Fruit fly (Drosophila melanogaster) whole organism, prepupa: Measurements from ENCODE around the gene Cpr76Bd.

ENCODE experiments used
- CG11902 ChIP-seq: fragments of 200-800 bp; sonication (Bioruptor generic); optimal IDR thresholded peaks from 3 replicates; lab custom pipeline; 2016; ENCODE audit warnings: missing biosample characterization, missing genetic modification characterization
- CG15336 ChIP-seq: fragments of 200-800 bp; sonication (Bioruptor generic); IDR thresholded peaks from 2 replicates; pipeline ENCODE4 v1.3.6; 2022; ENCODE audit warnings: missing biosample characterization, missing genetic modification characterization
- CG1621 ChIP-seq: fragments of 200-800 bp; sonication (Bioruptor generic); optimal IDR thresholded peaks from 3 replicates; lab custom pipeline; 2018; ENCODE audit warnings: missing biosample characterization, mild to moderate bottlenecking, missing genetic modification characterization
- CG3032 ChIP-seq: fragments of 200-800 bp; optimal IDR thresholded peaks from 2 replicates; lab custom pipeline; 2019; ENCODE audit warnings: missing biosample characterization, mild to moderate bottlenecking, missing genetic modification characterization, moderate library complexity
- CG34406 ChIP-seq: fragments of 200-800 bp; sonication (Bioruptor generic); optimal IDR thresholded peaks from 3 replicates; lab custom pipeline; 2016; ENCODE audit warnings: missing biosample characterization, missing genetic modification characterization
- CG3919 ChIP-seq: fragments of 200-800 bp; sonication (Bioruptor generic); optimal IDR thresholded peaks from 3 replicates; lab custom pipeline; 2016; ENCODE audit warnings: missing biosample characterization, missing genetic modification characterization
- CG4318 ChIP-seq: fragments of 200-800 bp; sonication (Bioruptor generic); optimal IDR thresholded peaks from 3 replicates; lab custom pipeline; 2017; ENCODE audit warnings: missing biosample characterization, mild to moderate bottlenecking, missing genetic modification characterization
- CG6163 ChIP-seq: fragments of 200-800 bp; sonication (Bioruptor generic); IDR thresholded peaks from 3 replicates; pipeline ENCODE4 v1.3.6; 2022; ENCODE audit warnings: missing biosample characterization, missing genetic modification characterization
- CG6276 ChIP-seq: fragments of 200-800 bp; sonication (Bioruptor generic); optimal IDR thresholded peaks from 2 replicates; lab custom pipeline; 2017; ENCODE audit warnings: missing biosample characterization, mild to moderate bottlenecking, missing genetic modification characterization
- CG6792 ChIP-seq: fragments of 200-800 bp; sonication (Bioruptor generic); optimal IDR thresholded peaks from 3 replicates; lab custom pipeline; 2016; ENCODE audit warnings: missing biosample characterization, missing genetic modification characterization
- CG8319 ChIP-seq: fragments of 200-800 bp; sonication (Bioruptor generic); optimal IDR thresholded peaks from 3 replicates; lab custom pipeline; 2016; ENCODE audit warnings: missing biosample characterization, missing genetic modification characterization
- CG9139 ChIP-seq: fragments of 200-800 bp; sonication (Bioruptor generic); optimal IDR thresholded peaks from 3 replicates; lab custom pipeline; 2017; ENCODE audit warnings: missing biosample characterization, mild to moderate bottlenecking, missing genetic modification characterization
- Eip78C ChIP-seq: fragments of 200-800 bp; sonication (Bioruptor generic); peaks from one replicate; lab custom pipeline; 2016; ENCODE audit warnings: missing biosample characterization, missing genetic modification characterization
- Eip93F ChIP-seq: fragments of 200-800 bp; sonication (Bioruptor generic); optimal IDR thresholded peaks from 2 replicates; lab custom pipeline; 2016; ENCODE audit warnings: missing biosample characterization, mild to moderate bottlenecking, missing genetic modification characterization
- Ets21C ChIP-seq: fragments of 200-800 bp; sonication (Bioruptor generic); optimal IDR thresholded peaks from 3 replicates; lab custom pipeline; 2016; ENCODE audit warnings: missing biosample characterization, missing genetic modification characterization
- Hr39 ChIP-seq: fragments of 200-800 bp; sonication (Bioruptor generic); optimal IDR thresholded peaks from 2 replicates; lab custom pipeline; 2016; ENCODE audit warnings: missing biosample characterization, missing genetic modification characterization
- Lpt ChIP-seq: fragments of 200-800 bp; sonication (Bioruptor generic); optimal IDR thresholded peaks from 3 replicates; lab custom pipeline; 2016; ENCODE audit warnings: missing biosample characterization, missing genetic modification characterization
- Met ChIP-seq: fragments of 200-800 bp; sonication (Bioruptor generic); optimal IDR thresholded peaks from 3 replicates; lab custom pipeline; 2016; ENCODE audit warnings: missing biosample characterization, missing genetic modification characterization
- Smox ChIP-seq: fragments of 200-800 bp; sonication (Bioruptor generic); optimal IDR thresholded peaks from 3 replicates; lab custom pipeline; 2016; ENCODE audit warnings: missing biosample characterization, missing genetic modification characterization
- Sox102F ChIP-seq: fragments of 200-800 bp; sonication (Bioruptor generic); optimal IDR thresholded peaks from 2 replicates; lab custom pipeline; 2016; ENCODE audit warnings: missing biosample characterization, mild to moderate bottlenecking, missing genetic modification characterization
- achi ChIP-seq: fragments of 200-800 bp; sonication (Bioruptor generic); optimal IDR thresholded peaks from 3 replicates; lab custom pipeline; 2016; ENCODE audit warnings: missing biosample characterization, missing genetic modification characterization
- acj6 ChIP-seq: fragments of 200-800 bp; sonication (Bioruptor generic); optimal IDR thresholded peaks from 3 replicates; lab custom pipeline; 2016; ENCODE audit warnings: missing biosample characterization, missing genetic modification characterization
- cyc ChIP-seq: fragments of 200-800 bp; sonication (Bioruptor generic); optimal IDR thresholded peaks from 3 replicates; lab custom pipeline; 2016; ENCODE audit warnings: missing biosample characterization, missing genetic modification characterization
- dac ChIP-seq: fragments of 200-800 bp; sonication (Bioruptor generic); optimal IDR thresholded peaks from 2 replicates; lab custom pipeline; 2017; ENCODE audit warnings: missing biosample characterization, mild to moderate bottlenecking, missing genetic modification characterization
- dsx ChIP-seq: fragments of 200-800 bp; optimal IDR thresholded peaks from 3 replicates; lab custom pipeline; 2019; ENCODE audit warnings: missing biosample characterization, mild to moderate bottlenecking, missing genetic modification characterization, moderate library complexity; ENCODE audit not compliant: poor library complexity, severe bottlenecking
- eg ChIP-seq: fragments of 200-800 bp; sonication (Bioruptor generic); IDR thresholded peaks from 3 replicates; pipeline ENCODE4 v1.3.6; 2022; ENCODE audit warnings: missing biosample characterization, missing genetic modification characterization
- esn ChIP-seq: fragments of 200-800 bp; sonication (Bioruptor generic); optimal IDR thresholded peaks from 2 replicates; lab custom pipeline; 2016; ENCODE audit warnings: missing biosample characterization, mild to moderate bottlenecking, missing genetic modification characterization, moderate library complexity
- fd59A ChIP-seq: fragments of 200-800 bp; sonication (Bioruptor generic); optimal IDR thresholded peaks from 2 replicates; lab custom pipeline; 2017; ENCODE audit warnings: missing biosample characterization, mild to moderate bottlenecking, missing genetic modification characterization, missing genetic modification reagents
- fd85E ChIP-seq: fragments of 200-800 bp; sonication (Bioruptor generic); optimal IDR thresholded peaks from 3 replicates; lab custom pipeline; 2016; ENCODE audit warnings: missing biosample characterization, missing genetic modification characterization
- fkh ChIP-seq: fragments of 200-800 bp; sonication (Bioruptor generic); optimal IDR thresholded peaks from 3 replicates; lab custom pipeline; 2017; ENCODE audit warnings: missing biosample characterization, mild to moderate bottlenecking, missing genetic modification characterization, moderate library complexity
- lz ChIP-seq: fragments of 200-800 bp; sonication (Bioruptor generic); optimal IDR thresholded peaks from 3 replicates; lab custom pipeline; 2016; ENCODE audit warnings: missing biosample characterization, missing genetic modification characterization
- pdm3 ChIP-seq: fragments of 200-800 bp; sonication (Bioruptor generic); optimal IDR thresholded peaks from 3 replicates; lab custom pipeline; 2016; ENCODE audit warnings: missing biosample characterization, missing genetic modification characterization
- salr ChIP-seq, 2 experiments: fragments of 200-800 bp; sonication (Bioruptor generic); optimal IDR thresholded peaks; 3 replicates each; lab custom pipeline; 2016 to 2018; ENCODE audit warnings: missing biosample characterization in 2 of 2, missing genetic modification characterization in 2 of 2, mild to moderate bottlenecking in 1 of 2
- vri ChIP-seq: fragments of 200-800 bp; sonication (Bioruptor generic); optimal IDR thresholded peaks from 3 replicates; lab custom pipeline; 2016; ENCODE audit warnings: missing biosample characterization, mild to moderate bottlenecking, missing genetic modification characterization

Cpr76Bd gene

dm6 chr3L:19564905-19565700 is 32.6 kb downstream of the Cpr76Bd start:
- TF ChIP-seq pdm3 (GFP tag; lab: Kevin White, UChicago) (no peak), CG3032 (tag; lab: Kevin White, UChicago) (no peak)

DNA sequence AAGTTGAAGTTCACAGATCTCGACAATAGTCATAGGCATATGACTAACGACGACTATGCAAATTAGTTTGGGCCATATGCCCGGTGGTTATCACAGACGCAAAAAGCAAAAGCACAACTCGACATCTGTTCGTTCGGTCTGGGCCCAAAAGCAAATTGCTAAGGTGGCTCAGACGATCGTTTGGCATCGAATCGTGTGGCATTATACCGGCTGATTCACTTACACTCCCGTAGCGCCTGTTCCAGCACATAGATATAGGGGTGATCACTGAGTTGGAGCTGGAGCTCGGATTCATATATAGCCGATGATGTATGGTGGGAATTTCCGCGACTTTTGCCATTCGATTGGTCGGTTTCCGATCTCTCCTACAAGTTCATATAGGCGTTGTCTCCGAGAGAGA is 33.6 kb downstream of the Cpr76Bd start:
- TF ChIP-seq vri (GFP tag; lab: Kevin White, UChicago) (no peak), CG4318 (GFP tag; lab: Kevin White, UChicago) (no peak), Smox (GFP tag; lab: Kevin White, UChicago) (no peak), CG6276 (GFP tag; lab: Kevin White, UChicago) (no peak), CG3919 (GFP tag; lab: Kevin White, UChicago) (no peak), Lpt (no peak), CG8319 (GFP tag; lab: Kevin White, UChicago) (no peak), fkh (GFP tag; lab: Kevin White, UChicago) (no peak), CG34406 (GFP tag; lab: Kevin White, UChicago) (no peak), pdm3 (GFP tag; lab: Kevin White, UChicago) (no peak), fd85E (GFP tag; lab: Kevin White, UChicago) (no peak), CG15336 (no peak), esn (GFP tag; lab: Kevin White, UChicago) (no peak), CG1621 (tag; lab: Kevin White, UChicago) (no peak), CG6163 (no peak), Eip93F (GFP tag; lab: Kevin White, UChicago) (no peak), dac (GFP tag; lab: Kevin White, UChicago) (no peak), salr (GFP tag; optimal IDR thresholded peaks at IDR 0.05; lab: Kevin White, UChicago) (no peak)

dm6 chr3L:19568999-19569398 is 36.5 kb downstream of the Cpr76Bd start:
- no peak for TF ChIP-seq pdm3 (GFP tag; lab: Kevin White, UChicago)
- TF ChIP-seq Ets21C (GFP tag; lab: Kevin White, UChicago) = no peak
- no peak for TF ChIP-seq fd85E (GFP tag; lab: Kevin White, UChicago)
- TF ChIP-seq CG3032 (tag; lab: Kevin White, UChicago) = no peak
- no peak for TF ChIP-seq CG9139
- no peak for TF ChIP-seq lz (GFP tag; lab: Kevin White, UChicago)
- TF ChIP-seq acj6 = no peak
- TF ChIP-seq Hr39 (GFP tag; lab: Kevin White, UChicago) = no peak

- TF ChIP-seq CG8319 (GFP tag; lab: Kevin White, UChicago) = no peak
- TF ChIP-seq Sox102F = no peak
- TF ChIP-seq Eip78C = no peak
- no peak for TF ChIP-seq CG34406 (GFP tag; lab: Kevin White, UChicago)
- TF ChIP-seq Met (GFP tag; lab: Kevin White, UChicago) = no peak
Measured at dm6 chr3L:19569407-19569806, 36.9 kb downstream of the Cpr76Bd start.

- TF ChIP-seq fd59A (GFP tag; lab: Kevin White, UChicago) (no peak), CG6792 (GFP tag; lab: Kevin White, UChicago) (no peak), CG6163 (no peak), Lpt (no peak), dsx (GFP tag; lab: Kevin White, UChicago) (no peak), dac (GFP tag; lab: Kevin White, UChicago) (no peak), Met (GFP tag; lab: Kevin White, UChicago) (no peak), CG34406 (GFP tag; lab: Kevin White, UChicago) (no peak), CG1621 (tag; lab: Kevin White, UChicago) (no peak), CG11902 (GFP tag; lab: Kevin White, UChicago) (no peak), achi (GFP tag; lab: Kevin White, UChicago) (no peak), eg (GFP tag; lab: Robert Waterston, UW) (no peak), cyc (no peak)
Measured at dm6 chr3L:19574452-19574851, 41.9 kb downstream of the Cpr76Bd start.
